Fruit fly (Drosophila melanogaster) whole organism, wandering third instar larva: ENCODE measurements around the gene CG15930.

Source experiments
- OdsH ChIP-seq: fragments of 200-800 bp; sonication (Bioruptor generic); optimal IDR thresholded peaks from 2 replicates; lab custom pipeline; 2016; ENCODE audit warnings: missing biosample characterization, mild to moderate bottlenecking, missing genetic modification characterization
- dsf ChIP-seq: sonication (Bioruptor generic); optimal IDR thresholded peaks from 2 replicates; lab custom pipeline; 2016; ENCODE audit warnings: missing biosample characterization, missing genetic modification characterization, borderline replicate concordance

- no peak for TF ChIP-seq OdsH
- no peak for TF ChIP-seq dsf
Measured at dm6 chrX:5289692-5290091, 27.4 kb downstream of the CG15930 start.
